Fruit fly (Drosophila melanogaster) whole organism, wandering third instar larva: ENCODE measurements around the gene CG2021.

Experiments used
- Dfd ChIP-seq: fragments of >200 bp; optimal IDR thresholded peaks from 2 replicates; lab custom pipeline; 2017; ENCODE audit warnings: missing biosample characterization, missing genetic modification characterization
- OdsH ChIP-seq: fragments of 200-800 bp; sonication (Bioruptor generic); optimal IDR thresholded peaks from 2 replicates; lab custom pipeline; 2016; ENCODE audit warnings: missing biosample characterization, mild to moderate bottlenecking, missing genetic modification characterization
- foxo ChIP-seq, 2 experiments: fragments of 200-800 bp; sonication (Bioruptor generic); optimal IDR thresholded peaks; 2 replicates in 1 of 2; 3 replicates in 1 of 2; lab custom pipeline; 2016 to 2017; ENCODE audit warnings: missing biosample characterization in 2 of 2, missing genetic modification characterization in 2 of 2
- fru ChIP-seq: fragments of 200-800 bp; sonication (Bioruptor generic); optimal IDR thresholded peaks from 3 replicates; lab custom pipeline; 2016; ENCODE audit warnings: missing biosample characterization, mild to moderate bottlenecking, missing genetic modification characterization
- sv ChIP-seq: fragments of 200-800 bp; sonication (Bioruptor generic); optimal IDR thresholded peaks from 3 replicates; lab custom pipeline; 2016; ENCODE audit warnings: missing biosample characterization, missing genetic modification characterization

- no peak for TF ChIP-seq OdsH
- TF ChIP-seq Dfd (GFP tag; lab: Kevin White, UChicago), result no peak
- no peak for TF ChIP-seq sv (GFP tag; lab: Kevin White, UChicago)
- no peak for TF ChIP-seq foxo (GFP tag; optimal IDR thresholded peaks at IDR 0.05; lab: Kevin White, UChicago)
- TF ChIP-seq fru (GFP tag; lab: Kevin White, UChicago), result no peak
Observed at dm6 chr3L:1822365-1822764, 45.2 kb upstream of the CG2021 start.
